Worm (Caenorhabditis elegans): Measurements from ENCODE around the gene vab-8.

ce11 chrV:12198545-12198944 is 14.6 kb upstream of the vab-8 start, which contains the start of gene lon-3:
- TF ChIP-seq nhr-12 (tag; optimal IDR thresholded peaks at IDR 0.05): no peak
- no peak for TF ChIP-seq unc-62 (GFP tag; optimal IDR thresholded peaks at IDR 0.05)
- no peak for TF ChIP-seq lin-13 (GFP tag; optimal IDR thresholded peaks at IDR 0.05)
- no peak for TF ChIP-seq nhr-11 (tag; optimal IDR thresholded peaks at IDR 0.05)
- no peak for TF ChIP-seq egl-27 (tag; optimal IDR thresholded peaks at IDR 0.05)
- no peak for TF ChIP-seq crh-2 (tag; optimal IDR thresholded peaks at IDR 0.05)
- TF ChIP-seq mbf-1 (tag; optimal IDR thresholded peaks at IDR 0.05): no peak
- TF ChIP-seq ceh-82 (tag; optimal IDR thresholded peaks at IDR 0.05): no peak
- TF ChIP-seq snpc-4 (tag; optimal IDR thresholded peaks at IDR 0.05): no peak
- TF ChIP-seq lsy-2 (tag; optimal IDR thresholded peaks at IDR 0.05): no peak
- no peak for TF ChIP-seq skn-1 (tag; optimal IDR thresholded peaks at IDR 0.05)
- TF ChIP-seq nhr-237 (tag; optimal IDR thresholded peaks at IDR 0.05): no peak
- no peak for TF ChIP-seq nhr-6 (tag; optimal IDR thresholded peaks at IDR 0.05)
- no peak for TF ChIP-seq ZK546.5 (tag; optimal IDR thresholded peaks at IDR 0.05)
